Fruit fly (Drosophila melanogaster) whole organism, embryonic: Measurements from ENCODE around the gene Hpd.

Source experiments
- Atf6 ChIP-seq: fragments of 200-800 bp; sonication (Bioruptor generic); IDR thresholded peaks from 2 replicates; pipeline ENCODE4 v1.3.6; 2022; ENCODE audit warnings: missing biosample characterization, missing genetic modification characterization
- B-H1 ChIP-seq: fragments of 200-800 bp; sonication (Bioruptor generic); IDR thresholded peaks from 3 replicates; pipeline ENCODE4 v1.3.6; 2022; ENCODE audit warnings: missing biosample characterization, missing genetic modification characterization
- B-H2 ChIP-seq: fragments of 200-800 bp; sonication (Bioruptor generic); optimal IDR thresholded peaks from 2 replicates; lab custom pipeline; 2018; ENCODE audit warnings: missing biosample characterization, mild to moderate bottlenecking, missing genetic modification characterization
- Bgb ChIP-seq: fragments of 200-800 bp; sonication (Bioruptor generic); IDR thresholded peaks from 2 replicates; pipeline ENCODE4 v1.3.6; 2022; ENCODE audit warnings: missing biosample characterization, missing genetic modification characterization; ENCODE audit not compliant: partially characterized antibody
- C15 ChIP-seq: fragments of 200-800 bp; sonication (Bioruptor generic); IDR thresholded peaks from 3 replicates; pipeline ENCODE4 v1.3.6; 2022; ENCODE audit warnings: missing biosample characterization, missing genetic modification characterization
- CG10366 ChIP-seq: fragments of 200-800 bp; sonication (Bioruptor generic); IDR thresholded peaks from 2 replicates; pipeline ENCODE4 v1.3.6; 2022; ENCODE audit warnings: missing biosample characterization, missing genetic modification characterization
- CG11504 ChIP-seq: fragments of 200-800 bp; sonication (Bioruptor generic); optimal IDR thresholded peaks from 3 replicates; lab custom pipeline; 2019; ENCODE audit warnings: missing biosample characterization, mild to moderate bottlenecking, missing genetic modification characterization, moderate library complexity
- CG11695 ChIP-seq: fragments of 200-800 bp; sonication (Bioruptor generic); IDR thresholded peaks from 3 replicates; pipeline ENCODE4 v1.3.6; 2022; ENCODE audit warnings: missing biosample characterization, missing genetic modification characterization
- CG13123 ChIP-seq: fragments of 200-800 bp; sonication (Bioruptor generic); optimal IDR thresholded peaks from 2 replicates; lab custom pipeline; 2016; ENCODE audit warnings: missing biosample characterization, missing genetic modification characterization
- CG14965 ChIP-seq: fragments of 200-800 bp; sonication (Bioruptor generic); optimal IDR thresholded peaks from 2 replicates; lab custom pipeline; 2016; ENCODE audit warnings: missing biosample characterization, missing genetic modification characterization, borderline replicate concordance
- CG16863 ChIP-seq: fragments of 200-800 bp; sonication (Bioruptor generic); optimal IDR thresholded peaks from 3 replicates; lab custom pipeline; 2016; ENCODE audit warnings: missing biosample characterization, missing genetic modification characterization
- CG17359 ChIP-seq: fragments of 200-800 bp; sonication (Bioruptor generic); optimal IDR thresholded peaks from 3 replicates; lab custom pipeline; 2018; ENCODE audit warnings: missing biosample characterization, mild to moderate bottlenecking, missing genetic modification characterization, moderate library complexity
- CG2875 ChIP-seq: fragments of 200-800 bp; sonication (Bioruptor generic); optimal IDR thresholded peaks from 2 replicates; lab custom pipeline; 2017; ENCODE audit warnings: missing biosample characterization, mild to moderate bottlenecking, missing genetic modification characterization, missing genetic modification reagents
- CG30403 ChIP-seq: fragments of 200-800 bp; sonication (Bioruptor generic); optimal IDR thresholded peaks from 3 replicates; lab custom pipeline; 2016; ENCODE audit warnings: missing biosample characterization, missing genetic modification characterization
- CG4282 ChIP-seq: fragments of 200-800 bp; sonication (Bioruptor generic); optimal IDR thresholded peaks from 2 replicates; lab custom pipeline; 2016; ENCODE audit warnings: missing biosample characterization, missing genetic modification characterization
- CG4328 ChIP-seq: fragments of 200-800 bp; sonication (Bioruptor generic); optimal IDR thresholded peaks from 3 replicates; lab custom pipeline; 2017; ENCODE audit warnings: missing biosample characterization, missing genetic modification reagents, missing genetic modification characterization
- CG7928 ChIP-seq: fragments of 200-800 bp; sonication (Bioruptor generic); optimal IDR thresholded peaks from 2 replicates; lab custom pipeline; 2017; ENCODE audit warnings: missing biosample characterization, mild to moderate bottlenecking, missing genetic modification characterization
- CG9609 ChIP-seq: fragments of 200-800 bp; sonication (Bioruptor generic); optimal IDR thresholded peaks from 3 replicates; lab custom pipeline; 2016; ENCODE audit warnings: missing biosample characterization, missing genetic modification characterization
- CG9727 ChIP-seq: fragments of 200-800 bp; sonication (Bioruptor generic); optimal IDR thresholded peaks from 3 replicates; lab custom pipeline; 2017; ENCODE audit warnings: missing biosample characterization, mild to moderate bottlenecking, missing genetic modification characterization
- CTCF ChIP-seq: fragments of 200-800 bp; sonication (Bioruptor generic); optimal IDR thresholded peaks from 2 replicates; lab custom pipeline; 2017; ENCODE audit warnings: missing biosample characterization, mild to moderate bottlenecking, missing genetic modification characterization, moderate library complexity
- Dll ChIP-seq: fragments of 200-800 bp; sonication (Bioruptor generic); IDR thresholded peaks from 4 replicates; pipeline ENCODE4 v1.3.6; 2022; ENCODE audit warnings: missing biosample characterization, missing genetic modification characterization; ENCODE audit not compliant: partially characterized antibody
- Doc2 ChIP-seq: fragments of 200-800 bp; sonication (Bioruptor generic); IDR thresholded peaks from 2 replicates; pipeline ENCODE4 v1.3.6; 2022; ENCODE audit warnings: missing biosample characterization, missing genetic modification characterization
- Doc3 ChIP-seq: fragments of 200-800 bp; sonication (Bioruptor generic); IDR thresholded peaks from 3 replicates; pipeline ENCODE4 v1.3.6; 2022; ENCODE audit warnings: missing biosample characterization, missing genetic modification characterization; ENCODE audit not compliant: partially characterized antibody
- Drgx ChIP-seq: fragments of 200-800 bp; sonication (Bioruptor generic); IDR thresholded peaks from 2 replicates; pipeline ENCODE4 v1.3.6; 2022; ENCODE audit warnings: missing biosample characterization, missing genetic modification characterization
- Lpt ChIP-seq: fragments of >200 bp; optimal IDR thresholded peaks from 2 replicates; lab custom pipeline; 2018; ENCODE audit warnings: missing biosample characterization, missing genetic modification characterization
- Oaz ChIP-seq: fragments of 200-800 bp; sonication (Bioruptor generic); IDR thresholded peaks from 2 replicates; pipeline ENCODE4 v1.3.6; 2022; ENCODE audit warnings: missing biosample characterization, missing genetic modification characterization
- Usf ChIP-seq: fragments of 200-800 bp; sonication (Bioruptor generic); optimal IDR thresholded peaks from 2 replicates; lab custom pipeline; 2017; ENCODE audit warnings: missing genotype, missing biosample characterization, missing genetic modification characterization
- Vsx1 ChIP-seq: fragments of 200-800 bp; sonication (Bioruptor generic); optimal IDR thresholded peaks from 2 replicates; lab custom pipeline; 2017; ENCODE audit warnings: missing biosample characterization, mild to moderate bottlenecking, missing genetic modification characterization, missing genetic modification reagents
- Xbp1 ChIP-seq: fragments of 200-800 bp; sonication (Bioruptor generic); optimal IDR thresholded peaks from 3 replicates; lab custom pipeline; 2016; ENCODE audit warnings: missing biosample characterization, mild to moderate bottlenecking, missing genetic modification characterization
- ap ChIP-seq: fragments of 200-800 bp; sonication (Bioruptor generic); IDR thresholded peaks from 2 replicates; pipeline ENCODE4 v1.3.6; 2022; ENCODE audit warnings: missing biosample characterization, missing genetic modification characterization
- cas ChIP-seq: fragments of 200-800 bp; sonication (Bioruptor generic); IDR thresholded peaks from 2 replicates; pipeline ENCODE4 v1.3.6; 2022; ENCODE audit warnings: missing biosample characterization, missing genetic modification characterization
- chif ChIP-seq, 2 experiments: fragments of 200-800 bp; sonication (Bioruptor generic); optimal IDR thresholded peaks; 3 replicates each; lab custom pipeline; 2016; ENCODE audit warnings: missing biosample characterization in 2 of 2, missing genetic modification characterization in 2 of 2
- ci ChIP-seq: fragments of 200-800 bp; sonication (Bioruptor generic); IDR thresholded peaks from 3 replicates; pipeline ENCODE4 v1.3.6; 2022; ENCODE audit warnings: missing biosample characterization, missing genetic modification characterization
- cwo ChIP-seq: fragments of 200-800 bp; sonication (Bioruptor generic); optimal IDR thresholded peaks from 3 replicates; lab custom pipeline; 2017; ENCODE audit warnings: missing biosample characterization, missing genetic modification characterization, mild to moderate bottlenecking, moderate library complexity, missing genetic modification reagents
- dati ChIP-seq: fragments of 200-800 bp; sonication (Bioruptor generic); IDR thresholded peaks from 2 replicates; pipeline ENCODE4 v1.3.6; 2022; ENCODE audit warnings: missing biosample characterization, missing genetic modification characterization
- fu2 ChIP-seq: fragments of 200-800 bp; sonication (Bioruptor generic); optimal IDR thresholded peaks from 2 replicates; lab custom pipeline; 2016; ENCODE audit warnings: missing biosample characterization, missing genetic modification characterization
- gce ChIP-seq: fragments of 200-800 bp; sonication (Bioruptor generic); IDR thresholded peaks from 3 replicates; pipeline ENCODE4 v1.3.6; 2022; ENCODE audit warnings: missing biosample characterization, missing genetic modification characterization
- her ChIP-seq: fragments of 200-800 bp; sonication (Bioruptor generic); optimal IDR thresholded peaks from 2 replicates; lab custom pipeline; 2016; ENCODE audit warnings: missing biosample characterization, missing genetic modification characterization
- jumu ChIP-seq: fragments of 200-800 bp; sonication (Bioruptor generic); optimal IDR thresholded peaks from 3 replicates; lab custom pipeline; 2016; ENCODE audit warnings: missing biosample characterization, missing genetic modification characterization
- kni ChIP-seq: fragments of 200-800 bp; sonication (Bioruptor generic); optimal IDR thresholded peaks from 3 replicates; lab custom pipeline; 2017; ENCODE audit warnings: mild to moderate bottlenecking, missing biosample characterization, missing genetic modification reagents, missing genetic modification characterization
- luna ChIP-seq: fragments of 200-800 bp; sonication (Bioruptor generic); optimal IDR thresholded peaks from 2 replicates; lab custom pipeline; 2016; ENCODE audit warnings: missing biosample characterization, missing genetic modification characterization
- pita ChIP-seq: fragments of 200-800 bp; sonication (Bioruptor generic); optimal IDR thresholded peaks from 2 replicates; lab custom pipeline; 2017; ENCODE audit warnings: missing biosample characterization, mild to moderate bottlenecking, missing genetic modification characterization
- prd ChIP-seq, 3 experiments: fragments of >200 bp in 2 of 3; fragments of 200-800 bp in 1 of 3; sonication (Bioruptor generic) in 1 of 3; optimal IDR thresholded peaks in 2 of 3; IDR thresholded peaks in 1 of 3; 2 replicates in 2 of 3; 3 replicates in 1 of 3; pipeline versions ENCODE4 v1.3.6 to Lab custom; 2017 to 2022; ENCODE audit warnings: missing biosample characterization in 1 of 3, missing genetic modification characterization in 1 of 3
- pum ChIP-seq: fragments of 200-800 bp; sonication (Bioruptor generic); optimal IDR thresholded peaks from 2 replicates; lab custom pipeline; 2016; ENCODE audit warnings: missing biosample characterization, missing genetic modification characterization
- row ChIP-seq: fragments of 200-800 bp; sonication (Bioruptor generic); IDR thresholded peaks from 3 replicates; pipeline ENCODE4 v1.3.6; 2022; ENCODE audit warnings: missing biosample characterization, missing genetic modification characterization
- sens ChIP-seq: fragments of 200-800 bp; sonication (Bioruptor generic); peaks from one replicate; lab custom pipeline; 2016; ENCODE audit warnings: missing biosample characterization, missing genetic modification characterization
- slbo ChIP-seq: fragments of 200-800 bp; sonication (Bioruptor generic); IDR thresholded peaks from 2 replicates; pipeline ENCODE4 v1.3.6; 2022; ENCODE audit warnings: missing biosample characterization, missing genetic modification characterization
- trem ChIP-seq: fragments of 200-800 bp; optimal IDR thresholded peaks from 3 replicates; lab custom pipeline; 2019; ENCODE audit warnings: missing biosample characterization, mild to moderate bottlenecking, missing genetic modification characterization, moderate library complexity
- vnd ChIP-seq: fragments of 200-800 bp; sonication (Bioruptor generic); IDR thresholded peaks from 3 replicates; pipeline ENCODE4 v1.3.6; 2022; ENCODE audit warnings: missing biosample characterization, missing genetic modification characterization; ENCODE audit not compliant: partially characterized antibody

Gene Hpd

DNA sequence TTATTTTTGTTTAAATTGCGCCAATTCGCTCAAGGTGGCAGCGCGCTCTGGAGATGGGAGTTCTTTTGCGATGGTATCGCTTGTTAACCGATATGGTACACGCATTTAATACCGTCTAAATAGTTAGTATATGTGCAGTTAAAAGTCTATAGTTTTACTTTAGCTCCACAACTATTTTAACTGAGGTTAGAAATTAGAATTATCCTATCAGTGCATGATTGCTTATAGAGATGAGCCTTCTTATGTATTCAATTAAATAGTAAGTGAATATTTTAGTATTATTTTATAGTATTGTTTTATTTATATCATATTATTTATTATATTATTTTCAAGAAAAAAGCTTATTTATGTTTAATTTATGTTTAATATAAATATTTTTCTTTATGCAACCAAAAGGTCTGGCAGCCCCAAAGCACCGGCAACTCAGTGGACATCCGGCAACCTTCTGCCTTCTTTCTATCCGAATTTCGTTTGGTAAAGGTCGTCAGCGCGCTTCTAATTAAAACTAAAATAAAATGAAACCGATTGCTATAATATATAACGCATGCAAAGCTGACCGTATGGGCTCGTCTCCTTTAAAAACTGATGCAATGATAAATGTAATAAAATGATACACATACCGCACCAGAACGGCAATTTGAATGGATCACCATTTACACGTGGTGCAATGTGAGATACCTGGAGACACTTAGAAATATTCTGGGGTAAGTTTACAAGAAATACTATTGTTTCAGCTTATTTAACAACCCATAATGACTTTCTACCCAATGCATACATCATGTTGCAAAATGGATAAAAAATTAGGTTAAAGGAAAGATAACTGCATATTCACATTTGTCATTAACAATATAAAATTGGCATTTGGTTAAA lies 13.4 kb upstream of the Hpd start, which contains the start of gene CG5199 (continued):
- TF ChIP-seq dati (GFP tag; lab: Robert Waterston, UW) (no peak), ci (GFP tag; lab: Robert Waterston, UW) (no peak), sens (GFP tag; lab: Kevin White, UChicago) (peak; percentile 81), CG9727 (GFP tag; lab: Kevin White, UChicago) (peak; percentile 87), Xbp1 (GFP tag; lab: Kevin White, UChicago) (peak; percentile 64), CG11695 (peak; percentile 56; the same call in 2 of the 3 replicates), Doc3 (GFP tag; lab: Robert Waterston, UW) (peak; percentile 77), B-H2 (GFP tag; lab: Kevin White, UChicago) (peak; percentile 54), pum (GFP tag; lab: Kevin White, UChicago) (peak; percentile 49), ap (0 out of 2 replicates have a peak, but pooled peaks have one; percentile 24), Dll (GFP tag; lab: Robert Waterston, UW) (peak; percentile 83), CG13123 (GFP tag; lab: Kevin White, UChicago) (no peak), kni (GFP tag; lab: Kevin White, UChicago) (no peak), CG9609 (peak; percentile 2), Atf6 (GFP tag; lab: Robert Waterston, UW) (no peak), Doc2 (no peak), C15 (GFP tag; lab: Robert Waterston, UW) (no peak), Vsx1 (GFP tag; lab: Kevin White, UChicago) (peak; percentile 23), gce (GFP tag; lab: Robert Waterston, UW) (no peak), CG17359 (peak; percentile 50), CG11504 (tag; lab: Kevin White, UChicago) (peak; percentile 83), chif (GFP tag; optimal IDR thresholded peaks at IDR 0.05; lab: Kevin White, UChicago) (peak in 1 of 2 experiments; percentile 29), luna (GFP tag; lab: Kevin White, UChicago) (no peak), CG4328 (GFP tag; lab: Kevin White, UChicago) (peak; percentile 54), trem (tag; lab: Kevin White, UChicago) (peak; percentile 93), her (GFP tag; lab: Kevin White, UChicago) (peak; percentile 13), CG10366 (peak; percentile 30), CG4282 (GFP tag; lab: Kevin White, UChicago) (no peak), cas (GFP tag; lab: Robert Waterston, UW) (no peak), jumu (no peak), CTCF (GFP tag; lab: Kevin White, UChicago) (no peak), row (GFP tag; lab: Robert Waterston, UW) (peak; percentile 80), vnd (GFP tag; lab: Robert Waterston, UW) (peak; percentile 81), CG30403 (GFP tag; lab: Kevin White, UChicago) (peak; percentile 83), Lpt (GFP tag; lab: Kevin White, UChicago) (no peak), prd (optimal IDR thresholded peaks at IDR 0.05; lab: Kevin White, UChicago) (no peak), prd (GFP tag; IDR thresholded peaks at IDR 0.05; lab: Robert Waterston, UW) (peak; percentile 85), Usf (peak; percentile 55), CG14965 (GFP tag; lab: Kevin White, UChicago) (no peak), Bgb (peak; percentile 75), Oaz (GFP tag; lab: Robert Waterston, UW) (no peak), Drgx (GFP tag; lab: Robert Waterston, UW) (0 out of 2 replicates have a peak, but pooled peaks have one; percentile 28), pita (GFP tag; lab: Kevin White, UChicago) (no peak), cwo (GFP tag; lab: Kevin White, UChicago) (peak; percentile 41), slbo (peak; percentile 63), CG16863 (no peak), CG7928 (GFP tag; lab: Kevin White, UChicago) (no peak), CG2875 (GFP tag; lab: Kevin White, UChicago) (peak; percentile 43), fu2 (GFP tag; lab: Kevin White, UChicago) (no peak), B-H1 (GFP tag; lab: Robert Waterston, UW) (peak; percentile 32; the same call in 2 of the 3 replicates)
